Worm (Caenorhabditis elegans) whole organism, early embryonic: ENCODE measurements around the gene C02D5.2.

Experiments
- ama-1 ChIP-seq: fragments of 150-350 bp; optimal IDR thresholded peaks from 2 replicates; lab custom pipeline; 2014
- ceh-13 ChIP-seq: fragments of 200-800 bp; sonication (Bioruptor generic); optimal IDR thresholded peaks from 2 replicates; lab custom pipeline; 2018; ENCODE audit warnings: mild to moderate bottlenecking, missing genetic modification characterization, missing compliant biosample characterization
- hmbx-1 ChIP-seq: sonication (generic microtip); optimal IDR thresholded peaks from 2 replicates; lab custom pipeline; 2016; ENCODE audit warnings: mild to moderate bottlenecking, missing genetic modification characterization, missing compliant biosample characterization

DNA sequence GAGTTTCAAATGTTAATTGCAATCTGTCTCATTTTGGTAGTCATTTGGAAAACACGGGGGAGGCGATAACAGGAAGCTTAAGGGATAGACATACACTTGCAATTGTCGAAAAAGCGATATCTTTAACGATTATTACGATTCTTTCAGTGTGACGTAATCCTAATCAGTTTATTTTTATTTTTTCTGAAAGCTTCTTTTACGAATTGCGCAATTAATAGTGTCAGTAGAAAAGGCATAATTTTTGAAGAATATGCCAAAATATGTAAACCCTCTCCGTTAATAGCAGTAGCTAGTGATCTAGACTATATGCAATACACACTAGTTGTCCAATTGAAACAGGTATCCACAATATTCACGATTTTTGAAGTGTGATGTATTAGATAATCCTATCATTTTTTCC is 3.3 kb downstream of the C02D5.2 start:
- TF ChIP-seq ceh-13 (GFP tag; lab: Kevin White, UChicago) (no peak), hmbx-1 (no peak), ama-1 (lab: Kevin White, UChicago) (no peak)
